Fruit fly (Drosophila melanogaster): Measurements from ENCODE around the gene Pi3K92E.

The Pi3K92E gene

dm6 chr3R:20595145-20595812 lies 39.3 kb downstream of the Pi3K92E start (continued):
- TF ChIP-seq otp (GFP tag; IDR thresholded peaks at IDR 0.05): no peak
- no peak for TF ChIP-seq CG5953 (GFP tag; IDR thresholded peaks at IDR 0.05)
- peak; percentile 18; the same call in 1 of the 2 replicates for TF ChIP-seq CG32532 (GFP tag; IDR thresholded peaks at IDR 0.05)
- peak; percentile 33 for TF ChIP-seq CG10979 (tag; optimal IDR thresholded peaks at IDR 0.05)
- no peak for TF ChIP-seq cas (GFP tag; IDR thresholded peaks at IDR 0.05)
- no peak for TF ChIP-seq CG32772 (GFP tag; IDR thresholded peaks at IDR 0.05)
- TF ChIP-seq CG18619 (GFP tag; optimal IDR thresholded peaks at IDR 0.05): no peak
- no peak for TF ChIP-seq twi (tag; optimal IDR thresholded peaks at IDR 0.05)
- TF ChIP-seq seq (GFP tag; IDR thresholded peaks at IDR 0.05): no peak
- TF ChIP-seq br (optimal IDR thresholded peaks at IDR 0.05): no peak
- peak; percentile 81 for TF ChIP-seq crol (GFP tag; IDR thresholded peaks at IDR 0.05)
- no peak for TF ChIP-seq ac (GFP tag; optimal IDR thresholded peaks at IDR 0.05)
- no peak for TF ChIP-seq zfh2 (GFP tag; optimal IDR thresholded peaks at IDR 0.05)
- TF ChIP-seq CG3726 (GFP tag; IDR thresholded peaks at IDR 0.05): no peak
- TF ChIP-seq amos (GFP tag; IDR thresholded peaks at IDR 0.05; ENCODE audit: partially characterized antibody): peak; percentile 20; the same call in 1 of the 2 replicates
- peak; percentile 92 for TF ChIP-seq CG8281 (tag; optimal IDR thresholded peaks at IDR 0.05)
- TF ChIP-seq CG32767 (GFP tag; IDR thresholded peaks at IDR 0.05): no peak
- TF ChIP-seq bsh (GFP tag; optimal IDR thresholded peaks at IDR 0.05): no peak
- no peak for TF ChIP-seq CG9797 (GFP tag; optimal IDR thresholded peaks at IDR 0.05)
- 0 out of 3 replicates have a peak, but pooled peaks have one; percentile 26 for TF ChIP-seq ci (GFP tag; IDR thresholded peaks at IDR 0.05)
- no peak for TF ChIP-seq Lpt (GFP tag; optimal IDR thresholded peaks at IDR 0.05)
- no peak for TF ChIP-seq fd102C (GFP tag; optimal IDR thresholded peaks at IDR 0.05)
- TF ChIP-seq CG2875 (GFP tag; optimal IDR thresholded peaks at IDR 0.05): no peak
- no peak for TF ChIP-seq CG34376 (GFP tag; optimal IDR thresholded peaks at IDR 0.05)
- TF ChIP-seq CG4707 (GFP tag; optimal IDR thresholded peaks at IDR 0.05): no peak
- TF ChIP-seq C15 (GFP tag; IDR thresholded peaks at IDR 0.05): no peak
- TF ChIP-seq rib (GFP tag; IDR thresholded peaks at IDR 0.05): no peak
- no peak for TF ChIP-seq CG3995 (GFP tag; optimal IDR thresholded peaks at IDR 0.05)
- TF ChIP-seq CG7786 (GFP tag; optimal IDR thresholded peaks at IDR 0.05): no peak
- TF ChIP-seq org-1 (GFP tag; optimal IDR thresholded peaks at IDR 0.05): no peak
- no peak for TF ChIP-seq lmd (GFP tag; IDR thresholded peaks at IDR 0.05)
- TF ChIP-seq CoRest (tag; optimal IDR thresholded peaks at IDR 0.05): no peak
- no peak for TF ChIP-seq D19B (GFP tag; optimal IDR thresholded peaks at IDR 0.05)
- TF ChIP-seq CG42726 (GFP tag; IDR thresholded peaks at IDR 0.05; ENCODE audit: partially characterized antibody): no peak
- no peak for TF ChIP-seq nom (GFP tag; optimal IDR thresholded peaks at IDR 0.05)

- peak; percentile 69; the same call in 2 of the 3 replicates for TF ChIP-seq CG11093 (GFP tag; IDR thresholded peaks at IDR 0.05)
- peak; percentile 68 for TF ChIP-seq CG6654 (GFP tag; optimal IDR thresholded peaks at IDR 0.05)
- peak in 1 of 2 experiments; percentile 92 for TF ChIP-seq Hr51 (GFP tag; optimal IDR thresholded peaks at IDR 0.05)
- peak; percentile 84 for TF ChIP-seq tap (tag; optimal IDR thresholded peaks at IDR 0.05)
- TF ChIP-seq phol (tag; optimal IDR thresholded peaks at IDR 0.05): peak; percentile 97
- peak; percentile 88 for TF ChIP-seq CG3407 (GFP tag; optimal IDR thresholded peaks at IDR 0.05)
- peak; percentile 98 for TF ChIP-seq gem (tag; optimal IDR thresholded peaks at IDR 0.05)
- TF ChIP-seq CG4360 (GFP tag; IDR thresholded peaks at IDR 0.05): peak; percentile 68
- TF ChIP-seq Hey (tag; optimal IDR thresholded peaks at IDR 0.05): no peak
- no peak for TF ChIP-seq CG13624 (GFP tag; optimal IDR thresholded peaks at IDR 0.05)
- no peak for TF ChIP-seq her (GFP tag; optimal IDR thresholded peaks at IDR 0.05)
- no peak for TF ChIP-seq zfh2 (GFP tag; optimal IDR thresholded peaks at IDR 0.05)
- TF ChIP-seq Ets97D (GFP tag; optimal IDR thresholded peaks at IDR 0.05): peak; percentile 29
- TF ChIP-seq onecut (GFP tag; IDR thresholded peaks at IDR 0.05): peak; percentile 67
- TF ChIP-seq ci (GFP tag; IDR thresholded peaks at IDR 0.05): peak; percentile 83
- TF ChIP-seq CG43689 (GFP tag; IDR thresholded peaks at IDR 0.05): peak; percentile 55; the same call in 1 of the 2 replicates
Measured at dm6 chr3R:20594194-20595144, 40.1 kb downstream of the Pi3K92E start.

Measured in whole organism, embryonic.